Fruit fly (Drosophila melanogaster): ENCODE results near the gene TTLL3B.

TTLL3B gene

dm6 chr2L:6700742-6701141 lies 31.9 kb upstream of the TTLL3B start (continued):
- TF ChIP-seq ssp (GFP tag; IDR thresholded peaks at IDR 0.05): no peak
- TF ChIP-seq CG14710 (tag; optimal IDR thresholded peaks at IDR 0.05): peak; percentile 57
- TF ChIP-seq CG17359 (tag; optimal IDR thresholded peaks at IDR 0.05): no peak
- TF ChIP-seq Pdp1 (GFP tag; optimal IDR thresholded peaks at IDR 0.05): peak in 1 of 2 experiments; percentile 49
- TF ChIP-seq rib (GFP tag; IDR thresholded peaks at IDR 0.05): no peak
- TF ChIP-seq CG8281 (tag; optimal IDR thresholded peaks at IDR 0.05): peak; percentile 9
- peak; percentile 20 for TF ChIP-seq CG33213 (GFP tag; optimal IDR thresholded peaks at IDR 0.05)
- TF ChIP-seq CG1792 (GFP tag; optimal IDR thresholded peaks at IDR 0.05): peak; percentile 44
- TF ChIP-seq Asciz (GFP tag; optimal IDR thresholded peaks at IDR 0.05): peak; percentile 36
- peak; percentile 36 for TF ChIP-seq chif (GFP tag; optimal IDR thresholded peaks at IDR 0.05)
- no peak for TF ChIP-seq CG12299 (tag; optimal IDR thresholded peaks at IDR 0.05)
- no peak for TF ChIP-seq CG8944 (GFP tag; optimal IDR thresholded peaks at IDR 0.05)
- TF ChIP-seq CG2678 (tag; optimal IDR thresholded peaks at IDR 0.05): peak; percentile 33
- TF ChIP-seq CG15011 (GFP tag; optimal IDR thresholded peaks at IDR 0.05): peak; percentile 45
- no peak for TF ChIP-seq usp (GFP tag; optimal IDR thresholded peaks at IDR 0.05)
- no peak for TF ChIP-seq dmrt99B (tag; optimal IDR thresholded peaks at IDR 0.05)
- no peak for TF ChIP-seq chn (GFP tag; optimal IDR thresholded peaks at IDR 0.05)
- TF ChIP-seq CG30020 (tag; optimal IDR thresholded peaks at IDR 0.05): no peak
- no peak for TF ChIP-seq CkIIα-i1 (GFP tag; IDR thresholded peaks at IDR 0.05)
- TF ChIP-seq Oli (tag; optimal IDR thresholded peaks at IDR 0.05): no peak
- no peak for TF ChIP-seq Sox102F (GFP tag; optimal IDR thresholded peaks at IDR 0.05)
- peak; percentile 55 for TF ChIP-seq gem (tag; optimal IDR thresholded peaks at IDR 0.05)
- no peak for TF ChIP-seq CG1832 (GFP tag; optimal IDR thresholded peaks at IDR 0.05)
- TF ChIP-seq CoRest (tag; optimal IDR thresholded peaks at IDR 0.05): peak; percentile 11
- no peak for TF ChIP-seq grau (tag; optimal IDR thresholded peaks at IDR 0.05)
- TF ChIP-seq ind (GFP tag; optimal IDR thresholded peaks at IDR 0.05): no peak
- TF ChIP-seq cg (GFP tag; optimal IDR thresholded peaks at IDR 0.05): no peak
- no peak for TF ChIP-seq schlank (tag; optimal IDR thresholded peaks at IDR 0.05)
- no peak for TF ChIP-seq crp (GFP tag; optimal IDR thresholded peaks at IDR 0.05)
- TF ChIP-seq ham (GFP tag; IDR thresholded peaks at IDR 0.05): no peak
- no peak for TF ChIP-seq CG30403 (GFP tag; optimal IDR thresholded peaks at IDR 0.05)
- no peak for TF ChIP-seq nom (GFP tag; optimal IDR thresholded peaks at IDR 0.05)
- TF ChIP-seq D19B (GFP tag; optimal IDR thresholded peaks at IDR 0.05): no peak
- no peak for TF ChIP-seq Sry-β (GFP tag; optimal IDR thresholded peaks at IDR 0.05)
- TF ChIP-seq CG12219 (GFP tag; optimal IDR thresholded peaks at IDR 0.05): peak; percentile 27
- peak; percentile 30 for TF ChIP-seq run (tag; optimal IDR thresholded peaks at IDR 0.05)
- TF ChIP-seq NC2α (GFP tag; optimal IDR thresholded peaks at IDR 0.05): peak; percentile 62
- no peak for TF ChIP-seq ERR (GFP tag; optimal IDR thresholded peaks at IDR 0.05)
- no peak for TF ChIP-seq fru (optimal IDR thresholded peaks at IDR 0.05)
- TF ChIP-seq sc (optimal IDR thresholded peaks at IDR 0.05): no peak
- peak; percentile 67 for TF ChIP-seq sc (GFP tag; optimal IDR thresholded peaks at IDR 0.05)
- no peak for TF ChIP-seq H2.0 (GFP tag; IDR thresholded peaks at IDR 0.05)
- TF ChIP-seq CG16863 (GFP tag; optimal IDR thresholded peaks at IDR 0.05): peak; percentile 21
- TF ChIP-seq fd96Cb (tag; optimal IDR thresholded peaks at IDR 0.05): peak; percentile 6
- peak; percentile 37 for TF ChIP-seq Nf-YB (GFP tag; optimal IDR thresholded peaks at IDR 0.05)
- TF ChIP-seq CG6765 (GFP tag; optimal IDR thresholded peaks at IDR 0.05): no peak
- TF ChIP-seq CG12155 (GFP tag; optimal IDR thresholded peaks at IDR 0.05): no peak
- peak; percentile 23 for TF ChIP-seq Hsf (GFP tag; optimal IDR thresholded peaks at IDR 0.05)
- no peak for TF ChIP-seq Taf1 (GFP tag; IDR thresholded peaks at IDR 0.05)
- TF ChIP-seq zfh1 (GFP tag; IDR thresholded peaks at IDR 0.05): peak; percentile 60; the same call in 2 of the 3 replicates
- TF ChIP-seq CG14050 (GFP tag; IDR thresholded peaks at IDR 0.05): no peak
- peak; percentile 91 for TF ChIP-seq CG15696 (tag; optimal IDR thresholded peaks at IDR 0.05)
